Worm (Caenorhabditis elegans): ENCODE data around the gene K12H4.7.

DNA sequence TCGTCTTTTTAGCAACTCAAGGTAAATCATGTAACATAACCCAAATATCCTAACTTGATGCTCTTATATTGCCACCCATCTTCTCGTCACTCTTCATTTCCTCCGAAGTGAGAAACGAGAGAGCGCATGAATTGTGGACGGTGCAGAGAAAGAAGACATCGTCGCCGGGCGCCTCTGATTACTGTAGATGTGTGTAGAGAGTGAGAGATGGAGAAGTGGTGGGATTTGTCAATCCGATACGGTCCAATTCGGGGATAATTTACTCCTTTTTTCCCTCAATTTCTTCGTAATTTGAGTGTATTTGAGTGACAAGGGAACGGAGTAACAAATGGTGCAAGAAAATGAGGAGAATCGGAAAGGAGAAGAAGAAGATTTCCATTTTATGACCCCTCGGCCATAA, 10.2 kb upstream of the K12H4.7 start:
- TF ChIP-seq nhr-11 (tag; optimal IDR thresholded peaks at IDR 0.05): no peak
- no peak for TF ChIP-seq blmp-1 (tag; optimal IDR thresholded peaks at IDR 0.05; ENCODE audit: insufficient read depth)
- no peak for TF ChIP-seq sma-3 (GFP tag; optimal IDR thresholded peaks at IDR 0.05)
- TF ChIP-seq peb-1 (tag; optimal IDR thresholded peaks at IDR 0.05): no peak
- TF ChIP-seq alr-1 (tag; optimal IDR thresholded peaks at IDR 0.05): no peak
- no peak for TF ChIP-seq elt-3 (tag; optimal IDR thresholded peaks at IDR 0.05)
- no peak for TF ChIP-seq nhr-237 (tag; optimal IDR thresholded peaks at IDR 0.05)
- TF ChIP-seq F13H6.1 (tag; optimal IDR thresholded peaks at IDR 0.05): no peak
- no peak for TF ChIP-seq unc-55 (GFP tag; optimal IDR thresholded peaks at IDR 0.05)
- TF ChIP-seq nhr-12 (tag; optimal IDR thresholded peaks at IDR 0.05): no peak
- TF ChIP-seq snpc-4 (tag; optimal IDR thresholded peaks at IDR 0.05): no peak
- TF ChIP-seq ceh-82 (tag; optimal IDR thresholded peaks at IDR 0.05): no peak

All from whole organism, L2 larva.